Worm (Caenorhabditis elegans) whole organism, mixed stage, embryonic: ENCODE measurements around the gene nos-1.

Experiments
- bed-3 ChIP-seq: fragments of 200-800 bp; sonication (Bioruptor generic); optimal IDR thresholded peaks from 3 replicates; lab custom pipeline; 2018; ENCODE audit warnings: mild to moderate bottlenecking, missing genetic modification characterization, moderate library complexity, missing compliant biosample characterization
- ceh-83 ChIP-seq: fragments of 200-800 bp; sonication (Bioruptor generic); optimal IDR thresholded peaks from 2 replicates; lab custom pipeline; 2018; ENCODE audit warnings: mild to moderate bottlenecking, missing genetic modification characterization, missing compliant biosample characterization
- drap-1 ChIP-seq: fragments of 200-800 bp; sonication (Bioruptor generic); optimal IDR thresholded peaks from 3 replicates; lab custom pipeline; 2018; ENCODE audit warnings: mild to moderate bottlenecking, missing genetic modification characterization, missing compliant biosample characterization
- elt-3 ChIP-seq: fragments of 150-350 bp; optimal IDR thresholded peaks from 2 replicates; lab custom pipeline; 2014; ENCODE audit warnings: missing biosample characterization, missing genetic modification characterization
- lin-13 ChIP-seq: fragments of 150-350 bp; optimal IDR thresholded peaks from 2 replicates; lab custom pipeline; 2014; ENCODE audit warnings: missing biosample characterization, missing genetic modification characterization
- lsy-2 ChIP-seq: fragments of 150-350 bp; optimal IDR thresholded peaks from 2 replicates; lab custom pipeline; 2014; ENCODE audit warnings: missing biosample characterization, missing genetic modification characterization
- nhr-12 ChIP-seq: fragments of 150-350 bp; optimal IDR thresholded peaks from 2 replicates; lab custom pipeline; 2014; ENCODE audit warnings: missing biosample characterization, missing genetic modification characterization
- nhr-237 ChIP-seq: fragments of 150-350 bp; optimal IDR thresholded peaks from 2 replicates; lab custom pipeline; 2014; ENCODE audit warnings: missing biosample characterization, missing genetic modification characterization
- sem-2 ChIP-seq: fragments of 200-800 bp; sonication (Bioruptor generic); optimal IDR thresholded peaks from 2 replicates; lab custom pipeline; 2018; ENCODE audit warnings: mild to moderate bottlenecking, missing genetic modification characterization, missing compliant biosample characterization
- snpc-4 ChIP-seq: fragments of 150-350 bp; optimal IDR thresholded peaks from 2 replicates; lab custom pipeline; 2014; ENCODE audit warnings: missing biosample characterization, missing genetic modification characterization
- unc-120 ChIP-seq: sonication (generic microtip); optimal IDR thresholded peaks from 2 replicates; lab custom pipeline; 2017; ENCODE audit warnings: missing genetic modification characterization, missing compliant biosample characterization; ENCODE audit not compliant: poor library complexity, severe bottlenecking
- zip-8 ChIP-seq: fragments of 150-350 bp; optimal IDR thresholded peaks from 2 replicates; lab custom pipeline; 2014; ENCODE audit warnings: missing biosample characterization, missing genetic modification characterization

DNA sequence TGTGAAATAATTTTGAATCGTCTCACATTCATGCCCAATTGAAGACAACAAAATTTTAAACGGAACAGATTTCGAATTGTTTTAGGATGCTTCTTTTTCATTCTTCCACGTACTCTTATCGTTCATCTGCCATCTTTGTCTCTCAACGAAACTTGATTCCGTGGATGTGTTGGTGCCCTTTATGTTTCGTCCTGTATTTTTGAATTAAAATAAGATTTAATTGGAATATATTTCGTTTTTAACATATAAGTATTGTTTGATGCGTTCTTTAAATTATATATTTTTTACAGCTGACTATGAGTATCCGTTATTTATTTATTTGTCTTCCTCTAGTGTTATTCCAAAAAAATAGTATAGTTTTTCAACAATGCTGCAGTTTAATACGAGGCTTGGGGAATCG is 50.9 kb downstream of the nos-1 start, which contains the start of gene gly-1:
- TF ChIP-seq bed-3, result no peak
- no peak for TF ChIP-seq elt-3 (tag; lab: Kevin White, UChicago)
- no peak for TF ChIP-seq sem-2 (GFP tag; lab: Kevin White, UChicago)
- no peak for TF ChIP-seq drap-1
- no peak for TF ChIP-seq nhr-237 (tag; lab: Kevin White, UChicago)
- no peak for TF ChIP-seq lin-13
- TF ChIP-seq ceh-83 (GFP tag; lab: Kevin White, UChicago), result no peak
- TF ChIP-seq zip-8 (tag; lab: Kevin White, UChicago), result no peak
- TF ChIP-seq snpc-4, result no peak
- no peak for TF ChIP-seq lsy-2
- no peak for TF ChIP-seq nhr-12
- TF ChIP-seq unc-120 (tag; lab: Kevin White, UChicago), result no peak
